Fruit fly (Drosophila melanogaster): ENCODE results near the gene Cp19.
A peak's percentile ranks its signal among the peaks of the same experiment; 100 is the strongest.

The Cp19 gene

DNA sequence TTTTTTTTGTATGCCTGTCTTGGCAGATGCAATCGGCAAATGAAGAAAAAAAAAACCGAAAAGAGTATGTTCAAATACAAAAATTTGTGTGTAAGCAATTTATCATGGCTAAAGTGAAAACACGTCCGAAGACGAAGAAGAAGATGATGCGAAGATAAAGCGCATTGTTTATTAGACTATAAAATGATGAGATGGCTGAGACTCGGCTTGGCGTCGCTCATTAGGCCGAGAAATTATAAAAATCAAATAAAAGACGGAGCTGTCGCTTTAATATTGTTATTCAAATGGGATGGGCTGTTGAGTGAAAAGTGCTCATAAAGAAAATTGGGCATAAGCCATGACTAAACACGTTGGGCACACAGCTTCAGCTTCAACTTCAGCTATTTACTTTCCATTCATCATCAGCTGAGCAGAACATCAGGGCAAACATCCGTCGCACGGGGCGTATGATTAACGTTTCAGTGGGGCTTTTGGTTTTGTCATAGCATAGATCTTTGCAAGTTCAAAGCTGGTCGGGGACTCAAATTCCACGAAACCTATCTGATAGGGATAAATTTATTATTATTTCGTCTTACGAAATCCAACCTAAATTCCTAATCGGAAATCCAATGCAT lies 41.1 kb downstream of the Cp19 start (continued):
- TF ChIP-seq oc (tag; optimal IDR thresholded peaks at IDR 0.05) (peak; percentile 87), tna (GFP tag; IDR thresholded peaks at IDR 0.05; ENCODE audit: partially characterized antibody) (no peak), h (optimal IDR thresholded peaks at IDR 0.05) (no peak), CG2202 (tag; optimal IDR thresholded peaks at IDR 0.05) (no peak), Med (GFP tag) (peak; percentile 49), CG11504 (tag; optimal IDR thresholded peaks at IDR 0.05) (no peak), Trl (optimal IDR thresholded peaks at IDR 0.05) (no peak), Trl (GFP tag; optimal IDR thresholded peaks at IDR 0.05) (no peak), run (tag; optimal IDR thresholded peaks at IDR 0.05) (no peak), exex (tag; optimal IDR thresholded peaks at IDR 0.05) (no peak), Hmx (GFP tag; optimal IDR thresholded peaks at IDR 0.05) (no peak), Dbx (GFP tag; IDR thresholded peaks at IDR 0.05) (no peak), CG9797 (GFP tag; optimal IDR thresholded peaks at IDR 0.05) (no peak), Doc3 (GFP tag; IDR thresholded peaks at IDR 0.05; ENCODE audit: partially characterized antibody) (no peak), Camta (GFP tag; optimal IDR thresholded peaks at IDR 0.05) (no peak), rib (GFP tag; IDR thresholded peaks at IDR 0.05) (no peak), Antp (GFP tag; optimal IDR thresholded peaks at IDR 0.05) (no peak), bigmax (GFP tag; optimal IDR thresholded peaks at IDR 0.05) (no peak), CG8089 (GFP tag; optimal IDR thresholded peaks at IDR 0.05) (no peak), CG2678 (tag; optimal IDR thresholded peaks at IDR 0.05) (no peak), dm (GFP tag; optimal IDR thresholded peaks at IDR 0.05) (no peak), Ptx1 (GFP tag; IDR thresholded peaks at IDR 0.05) (no peak), Six4 (GFP tag; optimal IDR thresholded peaks at IDR 0.05) (no peak), D19A (tag; optimal IDR thresholded peaks at IDR 0.05) (no peak), gsb (GFP tag; IDR thresholded peaks at IDR 0.05) (no peak), salm (tag; optimal IDR thresholded peaks at IDR 0.05) (no peak), CG10431 (GFP tag; optimal IDR thresholded peaks at IDR 0.05) (no peak), CG6683 (GFP tag; optimal IDR thresholded peaks at IDR 0.05) (no peak), CG4404 (GFP tag; IDR thresholded peaks at IDR 0.05) (no peak), HLH54F (GFP tag; optimal IDR thresholded peaks at IDR 0.05) (no peak), HLH3B (GFP tag; IDR thresholded peaks at IDR 0.05) (no peak; the same call in 1 of the 2 replicates), CG6854 (GFP tag; optimal IDR thresholded peaks at IDR 0.05) (no peak), CG5180 (GFP tag; optimal IDR thresholded peaks at IDR 0.05) (no peak), CG32767 (GFP tag; IDR thresholded peaks at IDR 0.05) (no peak), fru (optimal IDR thresholded peaks at IDR 0.05) (no peak), al (GFP tag; IDR thresholded peaks at IDR 0.05) (no peak), dysf (GFP tag; IDR thresholded peaks at IDR 0.05) (no peak), gcm (GFP tag; optimal IDR thresholded peaks at IDR 0.05) (no peak), Meics (GFP tag; optimal IDR thresholded peaks at IDR 0.05) (no peak), CG15479 (GFP tag; optimal IDR thresholded peaks at IDR 0.05) (no peak), CG9932 (GFP tag; IDR thresholded peaks at IDR 0.05) (no peak), Dp (GFP tag; optimal IDR thresholded peaks at IDR 0.05) (no peak), gsb-n (tag; optimal IDR thresholded peaks at IDR 0.05) (peak; percentile 70), insv (GFP tag; optimal IDR thresholded peaks at IDR 0.05) (no peak), H2.0 (GFP tag; IDR thresholded peaks at IDR 0.05) (no peak), so (GFP tag; IDR thresholded peaks at IDR 0.05) (0 out of 3 replicates have a peak, but pooled peaks have one; percentile 24), Doc2 (GFP tag; IDR thresholded peaks at IDR 0.05) (no peak), CG11398 (GFP tag; optimal IDR thresholded peaks at IDR 0.05) (no peak), ap (GFP tag; IDR thresholded peaks at IDR 0.05) (no peak), ATbp (GFP tag; optimal IDR thresholded peaks at IDR 0.05) (peak; percentile 51), odd (GFP tag; optimal IDR thresholded peaks at IDR 0.05) (peak; percentile 1), CG5953 (GFP tag; IDR thresholded peaks at IDR 0.05) (no peak), trem (tag; optimal IDR thresholded peaks at IDR 0.05) (no peak)
